Worm (Caenorhabditis elegans): Measurements from ENCODE around the gene D1054.3.

ce11 chrV:10771390-10771789, at the start of gene D1054.3:
- TF ChIP-seq fos-1 (tag; optimal IDR thresholded peaks at IDR 0.05): no peak
- TF ChIP-seq nhr-76 (tag; optimal IDR thresholded peaks at IDR 0.05): no peak
- no peak for TF ChIP-seq lin-39 (tag; optimal IDR thresholded peaks at IDR 0.05)
- no peak for TF ChIP-seq nhr-11 (tag; optimal IDR thresholded peaks at IDR 0.05)
- no peak for TF ChIP-seq nhr-237 (tag; optimal IDR thresholded peaks at IDR 0.05)
- TF ChIP-seq mep-1 (tag; optimal IDR thresholded peaks at IDR 0.05): no peak
- no peak for TF ChIP-seq unc-62 (GFP tag; optimal IDR thresholded peaks at IDR 0.05)
- no peak for TF ChIP-seq skn-1 (tag; optimal IDR thresholded peaks at IDR 0.05)
- TF ChIP-seq pag-3 (tag; optimal IDR thresholded peaks at IDR 0.05; ENCODE audit: borderline replicate concordance, insufficient read depth): no peak
- TF ChIP-seq lsy-2 (tag; optimal IDR thresholded peaks at IDR 0.05): no peak
- TF ChIP-seq nhr-19 (GFP tag; conservative IDR thresholded peaks at IDR 0.05): no peak
- TF ChIP-seq alr-1 (tag; optimal IDR thresholded peaks at IDR 0.05; ENCODE audit: borderline replicate concordance): no peak
- TF ChIP-seq nhr-77 (tag; optimal IDR thresholded peaks at IDR 0.05): no peak
